Fruit fly (Drosophila melanogaster) whole organism, prepupa: ENCODE data around the gene CG31904.

Experiments used
- CG10669 ChIP-seq: fragments of 200-800 bp; sonication (Bioruptor generic); optimal IDR thresholded peaks from 3 replicates; lab custom pipeline; 2018; ENCODE audit warnings: missing biosample characterization, mild to moderate bottlenecking, missing genetic modification characterization, moderate library complexity
- CG11762 ChIP-seq: fragments of 200-800 bp; sonication (Bioruptor generic); optimal IDR thresholded peaks from 3 replicates; lab custom pipeline; 2016; ENCODE audit warnings: missing biosample characterization, missing genetic modification characterization; ENCODE audit not compliant: insufficient read depth
- CG3032 ChIP-seq: fragments of 200-800 bp; optimal IDR thresholded peaks from 2 replicates; lab custom pipeline; 2019; ENCODE audit warnings: missing biosample characterization, mild to moderate bottlenecking, missing genetic modification characterization, moderate library complexity
- CG34406 ChIP-seq: fragments of 200-800 bp; sonication (Bioruptor generic); optimal IDR thresholded peaks from 3 replicates; lab custom pipeline; 2016; ENCODE audit warnings: missing biosample characterization, missing genetic modification characterization
- CG6276 ChIP-seq: fragments of 200-800 bp; sonication (Bioruptor generic); optimal IDR thresholded peaks from 2 replicates; lab custom pipeline; 2017; ENCODE audit warnings: missing biosample characterization, mild to moderate bottlenecking, missing genetic modification characterization
- Eip75B ChIP-seq: fragments of 200-800 bp; sonication (Bioruptor generic); optimal IDR thresholded peaks from 3 replicates; lab custom pipeline; 2016; ENCODE audit warnings: missing biosample characterization, missing genetic modification characterization
- Ets96B ChIP-seq: fragments of 200-800 bp; optimal IDR thresholded peaks from 2 replicates; lab custom pipeline; 2019; ENCODE audit warnings: missing biosample characterization, mild to moderate bottlenecking, missing genetic modification characterization, moderate library complexity
- Hr38 ChIP-seq: sonication (Bioruptor generic); optimal IDR thresholded peaks from 2 replicates; lab custom pipeline; 2016; ENCODE audit warnings: missing biosample characterization, missing genetic modification characterization
- OdsH ChIP-seq: fragments of 200-800 bp; sonication (Bioruptor generic); optimal IDR thresholded peaks from 3 replicates; lab custom pipeline; 2016; ENCODE audit warnings: missing biosample characterization, missing genetic modification characterization
- cyc ChIP-seq: fragments of 200-800 bp; sonication (Bioruptor generic); optimal IDR thresholded peaks from 3 replicates; lab custom pipeline; 2016; ENCODE audit warnings: missing biosample characterization, missing genetic modification characterization
- dac ChIP-seq: fragments of 200-800 bp; sonication (Bioruptor generic); optimal IDR thresholded peaks from 2 replicates; lab custom pipeline; 2017; ENCODE audit warnings: missing biosample characterization, mild to moderate bottlenecking, missing genetic modification characterization
- svp ChIP-seq: fragments of 200-800 bp; sonication (Bioruptor generic); peaks from one replicate; lab custom pipeline; 2016; ENCODE audit warnings: missing biosample characterization, missing genetic modification characterization

dm6 chr2L:7779785-7780184 is 41.2 kb upstream of the CG31904 start, which contains the start of gene Uro:
- TF ChIP-seq OdsH (GFP tag; lab: Kevin White, UChicago) = no peak
- no peak for TF ChIP-seq cyc
- TF ChIP-seq CG10669 (GFP tag; lab: Kevin White, UChicago) = no peak
- no peak for TF ChIP-seq CG34406 (GFP tag; lab: Kevin White, UChicago)
- TF ChIP-seq Eip75B (GFP tag; lab: Kevin White, UChicago) = no peak
- no peak for TF ChIP-seq CG3032 (tag; lab: Kevin White, UChicago)
- no peak for TF ChIP-seq Ets96B (tag; lab: Kevin White, UChicago)
- no peak for TF ChIP-seq svp (GFP tag; lab: Kevin White, UChicago)
- TF ChIP-seq CG11762 = no peak
- TF ChIP-seq CG6276 (GFP tag; lab: Kevin White, UChicago) = no peak
- TF ChIP-seq dac (GFP tag; lab: Kevin White, UChicago) = no peak
- TF ChIP-seq Hr38 = no peak
